Worm (Caenorhabditis elegans): ENCODE data around the gene snx-14.

- TF ChIP-seq nhr-77 (tag; optimal IDR thresholded peaks at IDR 0.05) (no peak), F13H6.1 (tag; optimal IDR thresholded peaks at IDR 0.05) (no peak), crh-2 (tag; optimal IDR thresholded peaks at IDR 0.05) (no peak), ama-1 (optimal IDR thresholded peaks at IDR 0.05) (no peak), C34F6.9 (tag; optimal IDR thresholded peaks at IDR 0.05) (no peak), snpc-4 (tag; optimal IDR thresholded peaks at IDR 0.05) (no peak), lin-39 (tag; optimal IDR thresholded peaks at IDR 0.05) (no peak), unc-62 (GFP tag; optimal IDR thresholded peaks at IDR 0.05) (no peak)
Observed at ce11 chrII:13489896-13490295, 41.1 kb downstream of the snx-14 start.
